Fruit fly (Drosophila melanogaster): ENCODE measurements around the gene ND-PDSW.

- TF ChIP-seq kay (GFP tag; ENCODE audit: borderline replicate concordance) (no peak), ovo (GFP tag; optimal IDR thresholded peaks at IDR 0.05) (no peak), CG5204 (GFP tag; optimal IDR thresholded peaks at IDR 0.05) (no peak), toe (GFP tag; optimal IDR thresholded peaks at IDR 0.05) (no peak), CG12768 (GFP tag; optimal IDR thresholded peaks at IDR 0.05) (no peak), bab1 (GFP tag; optimal IDR thresholded peaks at IDR 0.05) (no peak), CG7045 (GFP tag; optimal IDR thresholded peaks at IDR 0.05) (no peak), Mnt (GFP tag; optimal IDR thresholded peaks at IDR 0.05) (no peak), CG7101 (tag; optimal IDR thresholded peaks at IDR 0.05) (no peak)
Measured at dm6 chr2L:3510002-3510401, 44.0 kb downstream of the ND-PDSW start, which contains the start of gene CG31954.
